Worm (Caenorhabditis elegans) whole organism, mixed stage, embryonic: Measurements from ENCODE around the gene oig-1.

Experiments used
- M03D4.4 ChIP-seq: sonication (generic microtip); optimal IDR thresholded peaks from 2 replicates; lab custom pipeline; 2017; ENCODE audit warnings: mild to moderate bottlenecking, missing genetic modification characterization, missing compliant biosample characterization
- nhr-237 ChIP-seq: fragments of 150-350 bp; optimal IDR thresholded peaks from 2 replicates; lab custom pipeline; 2014; ENCODE audit warnings: missing biosample characterization, missing genetic modification characterization
- pha-4 ChIP-seq: fragments of 150-350 bp; optimal IDR thresholded peaks from 2 replicates; lab custom pipeline; 2018; ENCODE audit warnings: missing biosample characterization, missing genetic modification reagents, missing genetic modification characterization
- sptf-1 ChIP-seq: sonication (generic microtip); optimal IDR thresholded peaks from 2 replicates; lab custom pipeline; 2017; ENCODE audit warnings: mild to moderate bottlenecking, missing genetic modification characterization, moderate library complexity, missing compliant biosample characterization
- unc-62 ChIP-seq: fragments of 150-350 bp; optimal IDR thresholded peaks from 2 replicates; lab custom pipeline; 2014; ENCODE audit warnings: missing biosample characterization, missing genetic modification reagents, missing genetic modification characterization

DNA sequence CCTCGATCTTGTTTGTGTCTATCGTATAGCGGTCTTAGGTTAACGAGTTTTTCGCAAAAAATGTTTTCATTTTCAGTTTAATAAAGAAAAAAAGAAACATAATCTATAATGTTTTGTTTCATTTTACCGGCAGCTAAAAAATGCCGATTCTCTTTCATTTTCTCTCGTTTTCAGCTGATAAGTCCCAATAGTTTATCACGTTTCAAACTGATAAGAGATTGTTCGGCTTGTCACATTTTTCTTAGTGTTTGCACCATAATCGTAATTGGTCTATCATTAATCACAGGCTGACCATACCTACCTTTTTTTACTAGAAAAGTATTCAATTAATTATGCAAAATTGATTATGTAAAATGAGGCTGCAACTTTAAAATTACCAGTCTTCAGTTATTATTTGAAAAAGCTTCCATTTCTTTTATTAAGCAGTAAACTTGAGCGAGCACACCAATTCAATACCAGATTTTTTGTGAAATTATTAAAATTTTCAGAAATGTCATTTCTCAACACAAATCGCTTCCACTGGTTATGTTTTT lies 30.2 kb downstream of the oig-1 start, which contains the start of gene F23F12.13:
- TF ChIP-seq M03D4.4 (tag; lab: Kevin White, UChicago) = no peak
- no peak for TF ChIP-seq nhr-237
- no peak for TF ChIP-seq sptf-1
- no peak for TF ChIP-seq pha-4 (tag; lab: Kevin White, UChicago)
- TF ChIP-seq unc-62 (GFP tag; lab: Kevin White, UChicago) = no peak
